Fruit fly (Drosophila melanogaster) whole organism, wandering third instar larva: ENCODE data around the gene Caper.
A peak's percentile ranks its signal among the peaks of the same experiment; 100 is the strongest.

ENCODE experiments used
- Abd-B ChIP-seq: fragments of >200 bp; optimal IDR thresholded peaks from 2 replicates; lab custom pipeline; 2017; ENCODE audit warnings: missing biosample characterization, missing genetic modification characterization
- CG32264 ChIP-seq: fragments of 200-800 bp; sonication (Bioruptor generic); optimal IDR thresholded peaks from 2 replicates; lab custom pipeline; 2016; ENCODE audit warnings: missing biosample characterization, missing genetic modification characterization
- CG9705 ChIP-seq: fragments of 200-800 bp; sonication (Bioruptor generic); optimal IDR thresholded peaks from 2 replicates; lab custom pipeline; 2018; ENCODE audit warnings: missing biosample characterization, mild to moderate bottlenecking, missing genetic modification characterization
- CrebA ChIP-seq: fragments of 200-800 bp; sonication (Bioruptor generic); optimal IDR thresholded peaks from 2 replicates; lab custom pipeline; 2016; ENCODE audit warnings: missing biosample characterization, mild to moderate bottlenecking, missing genetic modification characterization, borderline replicate concordance
- Dfd ChIP-seq: fragments of >200 bp; optimal IDR thresholded peaks from 2 replicates; lab custom pipeline; 2017; ENCODE audit warnings: missing biosample characterization, missing genetic modification characterization
- Dif ChIP-seq: fragments of 200-275, 200-300 bp; sonication (Bioruptor generic); optimal IDR thresholded peaks from 2 replicates; lab custom pipeline; 2018; ENCODE audit warnings: missing biosample characterization, missing genetic modification characterization; ENCODE audit not compliant: partially characterized antibody
- GATAd ChIP-seq: sonication (Bioruptor generic); optimal IDR thresholded peaks from 2 replicates; lab custom pipeline; 2016; ENCODE audit warnings: missing biosample characterization, missing genetic modification characterization
- HLH106 ChIP-seq: fragments of 200-800 bp; optimal IDR thresholded peaks from 3 replicates; lab custom pipeline; 2019; ENCODE audit warnings: missing biosample characterization, mild to moderate bottlenecking, missing genetic modification characterization, moderate library complexity
- Hnf4 ChIP-seq: fragments of 200-800 bp; sonication (Bioruptor generic); optimal IDR thresholded peaks from 2 replicates; lab custom pipeline; 2016; ENCODE audit warnings: missing biosample characterization, mild to moderate bottlenecking, missing genetic modification characterization
- Hr78 ChIP-seq: fragments of >200 bp; optimal IDR thresholded peaks from 2 replicates; lab custom pipeline; 2017; ENCODE audit warnings: missing biosample characterization, missing genetic modification characterization
- Hr83 ChIP-seq: fragments of 200-300 bp; sonication (Bioruptor generic); optimal IDR thresholded peaks from 2 replicates; lab custom pipeline; 2016; ENCODE audit warnings: missing biosample characterization, mild to moderate bottlenecking, missing genetic modification characterization, moderate library complexity; ENCODE audit not compliant: poor library complexity, severe bottlenecking
- Jra ChIP-seq: sonication (Bioruptor generic); optimal IDR thresholded peaks from 2 replicates; lab custom pipeline; 2016; ENCODE audit warnings: missing biosample characterization, missing genetic modification characterization
- Mio ChIP-seq: sonication (Bioruptor generic); optimal IDR thresholded peaks from 2 replicates; lab custom pipeline; 2016; ENCODE audit warnings: missing biosample characterization, missing genetic modification characterization
- Myc ChIP-seq: fragments of >200 bp; optimal IDR thresholded peaks from 2 replicates; lab custom pipeline; 2017
- N ChIP-seq: fragments of >200 bp; optimal IDR thresholded peaks from 2 replicates; lab custom pipeline; 2018; ENCODE audit warnings: missing biosample characterization, missing external identifiers, missing genetic modification characterization
- OdsH ChIP-seq: fragments of 200-800 bp; sonication (Bioruptor generic); optimal IDR thresholded peaks from 2 replicates; lab custom pipeline; 2016; ENCODE audit warnings: missing biosample characterization, mild to moderate bottlenecking, missing genetic modification characterization
- Rel ChIP-seq, 2 experiments: fragments of 200-800 bp; sonication (Bioruptor generic) in 1 of 2; optimal IDR thresholded peaks; 2 replicates in 1 of 2; 3 replicates in 1 of 2; lab custom pipeline; 2016 to 2019; ENCODE audit warnings: mild to moderate bottlenecking in 2 of 2, missing biosample characterization in 2 of 2, missing genetic modification characterization in 2 of 2, moderate library complexity in 1 of 2
- Sp1 ChIP-seq: fragments of 200-800 bp; sonication (Bioruptor generic); optimal IDR thresholded peaks from 3 replicates; lab custom pipeline; 2019; ENCODE audit warnings: missing biosample characterization, mild to moderate bottlenecking, missing genetic modification characterization, moderate library complexity
- Vsx2 ChIP-seq: fragments of 200-300, 225-300 bp; sonication (Bioruptor generic); optimal IDR thresholded peaks from 2 replicates; lab custom pipeline; 2018; ENCODE audit warnings: missing biosample characterization, missing genetic modification characterization; ENCODE audit not compliant: partially characterized antibody
- br ChIP-seq: fragments of 200-800 bp; sonication (Bioruptor generic); optimal IDR thresholded peaks from 2 replicates; lab custom pipeline; 2016; ENCODE audit warnings: missing biosample characterization, missing genetic modification characterization
- brk ChIP-seq: fragments of 200-800 bp; sonication (Bioruptor generic); optimal IDR thresholded peaks from 2 replicates; lab custom pipeline; 2016; ENCODE audit warnings: missing biosample characterization, mild to moderate bottlenecking, missing genetic modification characterization
- dl ChIP-seq, 2 experiments: fragments of 175-275, 200-275 bp in 1 of 2; fragments of 200-275 bp in 1 of 2; sonication (Bioruptor generic); optimal IDR thresholded peaks; lab custom pipeline; 2018; ENCODE audit warnings: mild to moderate bottlenecking in 2 of 2, missing biosample characterization in 2 of 2, missing genetic modification characterization in 2 of 2, moderate library complexity in 2 of 2; ENCODE audit not compliant: partially characterized antibody in 2 of 2, insufficient read depth in 1 of 2
- dmrt93B ChIP-seq: fragments of 200-800 bp; sonication (Bioruptor generic); optimal IDR thresholded peaks from 2 replicates; lab custom pipeline; 2018; ENCODE audit warnings: missing biosample characterization, mild to moderate bottlenecking, missing genetic modification characterization
- dsf ChIP-seq: sonication (Bioruptor generic); optimal IDR thresholded peaks from 2 replicates; lab custom pipeline; 2016; ENCODE audit warnings: missing biosample characterization, missing genetic modification characterization, borderline replicate concordance
- ey ChIP-seq: fragments of 200-800 bp; sonication (Bioruptor generic); optimal IDR thresholded peaks from 2 replicates; lab custom pipeline; 2016; ENCODE audit warnings: missing biosample characterization, missing genetic modification characterization
- foxo ChIP-seq, 2 experiments: fragments of 200-800 bp; sonication (Bioruptor generic); optimal IDR thresholded peaks; 2 replicates in 1 of 2; 3 replicates in 1 of 2; lab custom pipeline; 2016 to 2017; ENCODE audit warnings: missing biosample characterization in 2 of 2, missing genetic modification characterization in 2 of 2
- fru ChIP-seq: fragments of 200-800 bp; sonication (Bioruptor generic); optimal IDR thresholded peaks from 3 replicates; lab custom pipeline; 2016; ENCODE audit warnings: missing biosample characterization, mild to moderate bottlenecking, missing genetic modification characterization
- h ChIP-seq: fragments of 200-800 bp; sonication (Bioruptor generic); optimal IDR thresholded peaks from 3 replicates; lab custom pipeline; 2016; ENCODE audit warnings: missing biosample characterization, mild to moderate bottlenecking, missing genetic modification characterization
- jim ChIP-seq: fragments of 175-275, 200-325 bp; sonication (Bioruptor generic); optimal IDR thresholded peaks from 2 replicates; lab custom pipeline; 2016; ENCODE audit warnings: missing biosample characterization, mild to moderate bottlenecking, missing genetic modification characterization
- lola ChIP-seq: fragments of >200 bp; optimal IDR thresholded peaks from 2 replicates; lab custom pipeline; 2017; ENCODE audit warnings: missing biosample characterization, missing genetic modification characterization
- pan ChIP-seq: fragments of >200 bp; optimal IDR thresholded peaks from 2 replicates; lab custom pipeline; 2017
- psq ChIP-seq: fragments of 200-800 bp; sonication (Bioruptor generic); optimal IDR thresholded peaks from 3 replicates; lab custom pipeline; 2017; ENCODE audit warnings: missing biosample characterization, mild to moderate bottlenecking, missing genetic modification characterization, moderate library complexity
- rgr ChIP-seq: fragments of 200-800 bp; sonication (Bioruptor generic); optimal IDR thresholded peaks from 3 replicates; lab custom pipeline; 2016; ENCODE audit warnings: missing biosample characterization, mild to moderate bottlenecking, missing genetic modification characterization
- sage ChIP-seq: fragments of 200-800 bp; sonication (Bioruptor generic); optimal IDR thresholded peaks from 2 replicates; lab custom pipeline; 2016; ENCODE audit warnings: missing biosample characterization, mild to moderate bottlenecking, missing genetic modification characterization
- sv ChIP-seq: fragments of 200-800 bp; sonication (Bioruptor generic); optimal IDR thresholded peaks from 3 replicates; lab custom pipeline; 2016; ENCODE audit warnings: missing biosample characterization, missing genetic modification characterization
- tai ChIP-seq: sonication (Bioruptor generic); optimal IDR thresholded peaks from 2 replicates; lab custom pipeline; 2016; ENCODE audit warnings: missing biosample characterization, missing genetic modification characterization
- usp ChIP-seq: fragments of >200 bp; optimal IDR thresholded peaks from 2 replicates; lab custom pipeline; 2017; ENCODE audit warnings: missing biosample characterization, missing genetic modification characterization
- woc ChIP-seq: sonication (Bioruptor generic); optimal IDR thresholded peaks from 2 replicates; lab custom pipeline; 2016; ENCODE audit warnings: missing biosample characterization, mild to moderate bottlenecking, missing genetic modification characterization

Caper gene

DNA sequence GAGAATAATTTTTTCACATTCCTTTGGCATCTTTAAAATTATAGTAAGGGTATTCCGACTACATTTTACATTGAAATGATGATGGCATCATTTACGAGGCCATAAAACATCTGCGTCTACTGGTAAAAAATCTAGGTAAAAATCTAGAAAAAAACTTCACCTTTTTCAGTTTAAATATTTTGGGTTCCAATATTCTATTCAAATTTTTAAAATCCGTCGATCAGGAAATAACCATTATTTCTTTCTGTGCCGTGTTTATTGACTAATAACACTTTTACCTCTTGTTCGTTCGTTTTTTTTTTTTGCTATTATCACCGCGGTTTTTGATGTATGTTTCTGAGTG, 6.8 kb downstream of the Caper start:
- peak; percentile 82 for TF ChIP-seq OdsH (GFP tag; lab: Kevin White, UChicago)
- TF ChIP-seq usp (GFP tag; lab: Kevin White, UChicago) = no peak
- no peak for TF ChIP-seq CrebA (GFP tag; lab: Kevin White, UChicago)
- peak; percentile 88 for TF ChIP-seq ey
- no peak for TF ChIP-seq N (GFP tag; lab: Kevin White, UChicago)
- no peak for TF ChIP-seq Rel (GFP tag; optimal IDR thresholded peaks at IDR 0.05; lab: Kevin White, UChicago)
- no peak for TF ChIP-seq Rel (tag; optimal IDR thresholded peaks at IDR 0.05; lab: Kevin White, UChicago)
- TF ChIP-seq rgr (GFP tag; lab: Kevin White, UChicago) = peak; percentile 76
- peak; percentile 20 for TF ChIP-seq woc (GFP tag; lab: Kevin White, UChicago)
- peak; percentile 85 for TF ChIP-seq Sp1 (GFP tag; lab: Kevin White, UChicago)
- TF ChIP-seq Vsx2 = no peak
- peak; percentile 16 for TF ChIP-seq CG32264
- TF ChIP-seq foxo (GFP tag; optimal IDR thresholded peaks at IDR 0.05; lab: Kevin White, UChicago) = peak in 1 of 2 experiments; percentile 83
- no peak for TF ChIP-seq pan (lab: Kevin White, UChicago)
- TF ChIP-seq Abd-B = no peak
- no peak for TF ChIP-seq dl (GFP tag; optimal IDR thresholded peaks at IDR 0.05; lab: Kevin White, UChicago; ENCODE audit: insufficient read depth in 1 of 2, partially characterized antibody in 2 of 2)
- peak; percentile 75 for TF ChIP-seq h (GFP tag; lab: Kevin White, UChicago)
- TF ChIP-seq Mio (GFP tag; lab: Kevin White, UChicago) = no peak
- TF ChIP-seq brk (GFP tag; lab: Kevin White, UChicago) = peak; percentile 62
- no peak for TF ChIP-seq Hr78
- peak; percentile 65 for TF ChIP-seq Jra (GFP tag; lab: Kevin White, UChicago)
- peak; percentile 86 for TF ChIP-seq Hnf4
- no peak for TF ChIP-seq Dif (GFP tag; lab: Kevin White, UChicago)
- no peak for TF ChIP-seq Dfd
- TF ChIP-seq tai (GFP tag; lab: Kevin White, UChicago) = peak; percentile 68
- peak; percentile 33 for TF ChIP-seq sage
- TF ChIP-seq GATAd = no peak
- TF ChIP-seq jim (GFP tag; lab: Kevin White, UChicago) = no peak
- TF ChIP-seq sv = no peak
- TF ChIP-seq Myc (lab: Kevin White, UChicago) = no peak
- peak; percentile 84 for TF ChIP-seq fru (GFP tag; lab: Kevin White, UChicago)
- TF ChIP-seq dsf (GFP tag; lab: Kevin White, UChicago) = no peak
- TF ChIP-seq lola = no peak
- peak; percentile 65 for TF ChIP-seq psq
- TF ChIP-seq HLH106 (tag; lab: Kevin White, UChicago) = peak; percentile 66
- TF ChIP-seq CG9705 = no peak
- peak; percentile 86 for TF ChIP-seq br
- no peak for TF ChIP-seq Hr83 (GFP tag; lab: Kevin White, UChicago)
- TF ChIP-seq dmrt93B (GFP tag; lab: Kevin White, UChicago) = no peak
- TF ChIP-seq, all 38 proteins: peak for 17

- peak; percentile 25 for TF ChIP-seq lola
- TF ChIP-seq sv = peak; percentile 53
- peak; percentile 41 for TF ChIP-seq rgr (GFP tag; lab: Kevin White, UChicago)
- no peak for TF ChIP-seq dmrt93B (GFP tag; lab: Kevin White, UChicago)
- TF ChIP-seq Hnf4 = peak; percentile 69
- peak; percentile 87 for TF ChIP-seq Hr83 (GFP tag; lab: Kevin White, UChicago)
- no peak for TF ChIP-seq N (GFP tag; lab: Kevin White, UChicago)
- no peak for TF ChIP-seq Dfd
- TF ChIP-seq ey = peak; percentile 39
- peak; percentile 59 for TF ChIP-seq Sp1 (GFP tag; lab: Kevin White, UChicago)
- no peak for TF ChIP-seq sage
- no peak for TF ChIP-seq dsf (GFP tag; lab: Kevin White, UChicago)
- TF ChIP-seq usp (GFP tag; lab: Kevin White, UChicago) = no peak
- peak; percentile 58 for TF ChIP-seq OdsH (GFP tag; lab: Kevin White, UChicago)
- peak; percentile 40 for TF ChIP-seq psq
- no peak for TF ChIP-seq Abd-B
- peak; percentile 49 for TF ChIP-seq h (GFP tag; lab: Kevin White, UChicago)
- TF ChIP-seq jim (GFP tag; lab: Kevin White, UChicago) = peak; percentile 25
- peak; percentile 13 for TF ChIP-seq tai (GFP tag; lab: Kevin White, UChicago)
- TF ChIP-seq foxo (GFP tag; optimal IDR thresholded peaks at IDR 0.05; lab: Kevin White, UChicago) = peak in 1 of 2 experiments; percentile 54
- TF ChIP-seq Mio (GFP tag; lab: Kevin White, UChicago) = peak; percentile 6
- no peak for TF ChIP-seq CrebA (GFP tag; lab: Kevin White, UChicago)
- peak; percentile 54 for TF ChIP-seq Myc (lab: Kevin White, UChicago)
- TF ChIP-seq CG32264 = no peak
- TF ChIP-seq brk (GFP tag; lab: Kevin White, UChicago) = peak; percentile 54
- TF ChIP-seq HLH106 (tag; lab: Kevin White, UChicago) = peak; percentile 38
- peak; percentile 27 for TF ChIP-seq Jra (GFP tag; lab: Kevin White, UChicago)
- no peak for TF ChIP-seq pan (lab: Kevin White, UChicago)
- TF ChIP-seq CG9705 = peak; percentile 23
- no peak for TF ChIP-seq dl (GFP tag; optimal IDR thresholded peaks at IDR 0.05; lab: Kevin White, UChicago; ENCODE audit: insufficient read depth in 1 of 2, partially characterized antibody in 2 of 2)
- TF ChIP-seq woc (GFP tag; lab: Kevin White, UChicago) = no peak
- TF ChIP-seq br = peak; percentile 72
- TF ChIP-seq Vsx2 = no peak
- TF ChIP-seq GATAd = no peak
- TF ChIP-seq fru (GFP tag; lab: Kevin White, UChicago) = peak; percentile 73
- TF ChIP-seq Hr78 = no peak
- TF ChIP-seq Dif (GFP tag; lab: Kevin White, UChicago) = peak; percentile 16
- no peak for TF ChIP-seq Rel (GFP tag; optimal IDR thresholded peaks at IDR 0.05; lab: Kevin White, UChicago)
- TF ChIP-seq Rel (tag; optimal IDR thresholded peaks at IDR 0.05; lab: Kevin White, UChicago) = peak; percentile 62
- TF ChIP-seq, all 38 proteins: peak for 23
These were observed 9.8 kb downstream of the Caper start for dm6 chr2L:7042150-7042811.
